Fruit fly (Drosophila melanogaster): ENCODE results near the gene Manf.

Gene Manf

DNA sequence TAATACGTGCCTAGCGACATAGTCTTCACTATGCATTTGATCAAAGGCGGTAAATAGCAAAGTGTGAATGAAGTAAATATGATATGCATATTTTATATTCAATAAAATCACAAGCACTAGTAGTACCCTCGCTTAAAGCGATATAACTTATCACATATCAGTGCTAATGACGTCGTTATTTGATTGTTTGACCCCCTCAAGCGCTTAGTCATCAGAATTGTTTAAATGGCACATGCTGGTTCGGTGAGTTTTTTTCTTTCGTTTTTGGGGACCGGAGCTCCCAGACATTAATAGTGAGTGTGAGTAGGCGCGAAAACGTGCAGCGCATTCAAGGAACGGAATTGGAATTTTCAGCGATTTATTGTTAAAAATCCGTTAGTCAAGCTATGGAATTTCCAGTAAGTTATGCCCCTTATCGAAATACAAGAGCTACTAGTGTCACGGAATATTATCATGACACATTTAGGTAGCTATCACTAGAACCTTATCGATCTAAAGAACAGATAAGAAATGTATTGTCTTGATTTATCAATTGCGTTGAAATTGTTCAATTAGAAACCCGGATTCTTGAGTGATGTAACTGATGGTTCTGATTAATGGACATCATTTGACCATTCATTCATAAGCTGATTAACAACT, 1.5 kb upstream of the Manf start (continued):
- TF ChIP-seq fd102C (GFP tag; optimal IDR thresholded peaks at IDR 0.05) (no peak), HLHmδ (GFP tag; optimal IDR thresholded peaks at IDR 0.05) (no peak), CG9797 (GFP tag; optimal IDR thresholded peaks at IDR 0.05) (no peak), croc (GFP tag; conservative IDR thresholded peaks at IDR 0.05) (no peak), ind (GFP tag; optimal IDR thresholded peaks at IDR 0.05) (no peak), CG11085 (GFP tag; IDR thresholded peaks at IDR 0.05) (no peak), Atf6 (GFP tag; IDR thresholded peaks at IDR 0.05) (no peak), tup (GFP tag; optimal IDR thresholded peaks at IDR 0.05) (no peak), Ets65A (GFP tag) (no peak), CG10267 (tag; optimal IDR thresholded peaks at IDR 0.05) (no peak), dan (GFP tag; IDR thresholded peaks at IDR 0.05) (no peak), CG31388 (GFP tag; optimal IDR thresholded peaks at IDR 0.05) (no peak), Lhr (GFP tag; optimal IDR thresholded peaks at IDR 0.05) (no peak), h (optimal IDR thresholded peaks at IDR 0.05) (no peak), Vsx1 (GFP tag; optimal IDR thresholded peaks at IDR 0.05) (no peak), ci (GFP tag; IDR thresholded peaks at IDR 0.05) (0 out of 3 replicates have a peak, but pooled peaks have one; percentile 29), BtbVII (GFP tag; optimal IDR thresholded peaks at IDR 0.05) (peak; percentile 10)

DNA sequence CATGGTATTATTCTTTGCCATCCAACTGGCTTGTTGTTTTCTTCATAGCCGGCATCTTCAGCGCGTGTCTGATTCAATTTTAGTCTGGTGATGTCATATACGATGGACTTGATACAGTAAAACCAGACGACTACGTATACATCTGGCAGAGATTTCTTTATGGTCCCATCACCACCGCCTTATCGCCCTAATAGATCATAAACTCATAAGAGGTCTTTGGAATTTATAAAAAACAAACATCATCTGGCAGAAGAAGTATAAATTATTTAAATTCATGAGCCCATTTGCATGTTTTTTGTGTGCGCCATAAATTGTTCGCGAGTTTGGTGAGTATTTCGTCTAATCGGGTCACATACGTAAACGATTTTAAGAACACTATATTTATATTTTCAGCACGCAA, 915 bp upstream of the Manf start:
- TF ChIP-seq sens (GFP tag) (peak; percentile 61), CG10543 (GFP tag; optimal IDR thresholded peaks at IDR 0.05) (peak; percentile 48), CG32532 (GFP tag; IDR thresholded peaks at IDR 0.05) (0 out of 2 replicates have a peak, but pooled peaks have one; percentile 12), Pdp1 (GFP tag; optimal IDR thresholded peaks at IDR 0.05) (peak in 1 of 2 experiments; percentile 20), CG13894 (tag; optimal IDR thresholded peaks at IDR 0.05) (peak; percentile 89), vvl (GFP tag; IDR thresholded peaks at IDR 0.05) (peak; percentile 68; the same call in 1 of the 2 replicates), sug (tag; optimal IDR thresholded peaks at IDR 0.05) (no peak), CG15514 (GFP tag; optimal IDR thresholded peaks at IDR 0.05) (peak; percentile 8), abd-A (tag; optimal IDR thresholded peaks at IDR 0.05) (peak; percentile 98), CG34376 (GFP tag; optimal IDR thresholded peaks at IDR 0.05) (peak; percentile 55), Med (GFP tag) (peak; percentile 73), CG5245 (GFP tag; optimal IDR thresholded peaks at IDR 0.05) (no peak), grau (tag; optimal IDR thresholded peaks at IDR 0.05) (peak; percentile 42), salm (tag; optimal IDR thresholded peaks at IDR 0.05) (no peak), gro (GFP tag; optimal IDR thresholded peaks at IDR 0.05) (peak; percentile 51)

DNA sequence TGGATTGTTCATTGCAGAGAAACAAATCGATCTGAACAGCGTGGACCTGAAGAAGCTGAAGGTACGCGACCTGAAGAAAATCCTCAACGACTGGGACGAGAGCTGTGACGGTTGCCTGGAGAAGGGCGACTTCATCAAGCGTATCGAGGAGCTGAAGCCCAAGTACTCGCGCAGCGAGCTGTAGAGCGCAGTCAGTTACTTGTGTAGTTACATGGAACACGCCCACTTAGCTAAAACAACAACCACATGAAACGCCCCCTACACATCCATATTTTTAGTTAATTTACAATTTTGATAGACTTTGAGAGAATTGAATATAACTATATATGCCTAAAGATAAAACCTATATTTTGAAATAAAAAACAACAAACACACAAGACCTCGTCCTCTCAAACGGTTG, 1.2 kb downstream of the Manf start:
- TF ChIP-seq CG2889 (GFP tag; IDR thresholded peaks at IDR 0.05) (no peak), tgo (GFP tag; IDR thresholded peaks at IDR 0.05) (no peak), h (optimal IDR thresholded peaks at IDR 0.05) (no peak), lab (GFP tag; optimal IDR thresholded peaks at IDR 0.05) (no peak), CTCF (GFP tag; optimal IDR thresholded peaks at IDR 0.05) (peak; percentile 36), phol (tag; optimal IDR thresholded peaks at IDR 0.05) (no peak), CG7745 (tag; optimal IDR thresholded peaks at IDR 0.05) (no peak), sob (GFP tag; IDR thresholded peaks at IDR 0.05) (no peak), sug (tag; optimal IDR thresholded peaks at IDR 0.05) (no peak), CG16815 (GFP tag; optimal IDR thresholded peaks at IDR 0.05) (no peak), Med (GFP tag) (peak; percentile 56), CG6272 (GFP tag; IDR thresholded peaks at IDR 0.05) (no peak), CG4854 (GFP tag; optimal IDR thresholded peaks at IDR 0.05) (no peak), CG42726 (GFP tag; IDR thresholded peaks at IDR 0.05; ENCODE audit: partially characterized antibody) (no peak), odd (GFP tag; optimal IDR thresholded peaks at IDR 0.05) (no peak), CG8944 (GFP tag; optimal IDR thresholded peaks at IDR 0.05) (no peak), CG32772 (GFP tag; IDR thresholded peaks at IDR 0.05) (no peak), CG3065 (GFP tag; optimal IDR thresholded peaks at IDR 0.05) (peak; percentile 21), pho (GFP tag; optimal IDR thresholded peaks at IDR 0.05) (no peak), Chrac-16 (GFP tag; optimal IDR thresholded peaks at IDR 0.05) (no peak), kay (GFP tag; optimal IDR thresholded peaks at IDR 0.05) (no peak), CG17361 (GFP tag; IDR thresholded peaks at IDR 0.05) (no peak)
